Worm (Caenorhabditis elegans) whole organism, L4 larva: ENCODE data around the gene grsp-4.

ENCODE experiments used
- D1046.2 ChIP-seq: fragments of 200-800 bp; sonication (Bioruptor generic); IDR thresholded peaks from 2 replicates; pipeline ENCODE4 v1.3.6; 2022; ENCODE audit warnings: missing genetic modification characterization, missing compliant biosample characterization
- F37D6.2 ChIP-seq: sonication (generic microtip); optimal IDR thresholded peaks from 2 replicates; lab custom pipeline; 2016; ENCODE audit warnings: mild to moderate bottlenecking, missing genetic modification characterization, missing compliant biosample characterization
- F44E2.7 ChIP-seq: fragments of 200-800 bp; sonication (Bioruptor generic); IDR thresholded peaks from 2 replicates; pipeline ENCODE4 v2.1.2; 2022; ENCODE audit warnings: missing genetic modification characterization, missing compliant biosample characterization
- Y105C5A.15 ChIP-seq: fragments of 200-800 bp; sonication (Bioruptor generic); IDR thresholded peaks from 2 replicates; pipeline ENCODE4 v1.3.6; 2022; ENCODE audit warnings: missing genetic modification characterization, missing compliant biosample characterization
- ZK337.2 ChIP-seq: fragments of 200-800 bp; sonication (Bioruptor generic); IDR thresholded peaks from 2 replicates; pipeline ENCODE4 v1.3.6; 2022; ENCODE audit warnings: missing genetic modification reagents, missing genetic modification characterization, missing compliant biosample characterization
- aha-1 ChIP-seq: fragments of 150-350 bp; peaks from one replicate; lab custom pipeline; 2014; ENCODE audit warnings: missing biosample characterization, missing genetic modification characterization
- aly-2 ChIP-seq: sonication (generic microtip); optimal IDR thresholded peaks from 2 replicates; lab custom pipeline; 2018; ENCODE audit warnings: missing biosample characterization, missing genetic modification characterization
- ceh-28 ChIP-seq: fragments of 150-350 bp; optimal IDR thresholded peaks from 2 replicates; lab custom pipeline; 2014; ENCODE audit warnings: missing biosample characterization, missing genetic modification reagents, missing genetic modification characterization
- ceh-62 ChIP-seq: sonication (generic microtip); optimal IDR thresholded peaks from 2 replicates; lab custom pipeline; 2017; ENCODE audit warnings: missing biosample characterization, missing genetic modification characterization
- ceh-82 ChIP-seq: sonication (generic microtip); optimal IDR thresholded peaks from 2 replicates; lab custom pipeline; 2017; ENCODE audit warnings: missing biosample characterization, missing genetic modification characterization
- daf-16 ChIP-seq, 3 experiments: sonication (generic microtip); optimal IDR thresholded peaks; 2 replicates each; lab custom pipeline; 2016 to 2017; ENCODE audit warnings: missing genetic modification characterization in 3 of 3, missing genetic modification reagents in 3 of 3, mild to moderate bottlenecking in 2 of 3, missing compliant biosample characterization in 2 of 3, missing biosample characterization in 1 of 3, moderate library complexity in 1 of 3
- dmd-6 ChIP-seq: fragments of 200-800 bp; sonication (Bioruptor generic); IDR thresholded peaks from 2 replicates; pipeline ENCODE4 v1.3.6; 2022; ENCODE audit warnings: missing genetic modification reagents, missing genetic modification characterization, missing compliant biosample characterization
- dmd-8 ChIP-seq: fragments of 200-800 bp; sonication (Bioruptor generic); IDR thresholded peaks from 2 replicates; pipeline ENCODE4 v1.3.6; 2022; ENCODE audit warnings: missing genetic modification characterization, missing compliant biosample characterization
- dmd-9 ChIP-seq: fragments of 200-800 bp; sonication (Bioruptor generic); IDR thresholded peaks from 2 replicates; pipeline ENCODE4 v1.3.6; 2022; ENCODE audit warnings: missing genetic modification reagents, missing genetic modification characterization, missing compliant biosample characterization
- dpl-1 ChIP-seq: fragments of 150-350 bp; optimal IDR thresholded peaks from 2 replicates; lab custom pipeline; 2014; ENCODE audit warnings: missing biosample characterization, missing genetic modification reagents, missing genetic modification characterization
- duxl-1 ChIP-seq: sonication (generic microtip); optimal IDR thresholded peaks from 2 replicates; lab custom pipeline; 2016; ENCODE audit warnings: mild to moderate bottlenecking, missing genetic modification characterization, moderate library complexity, missing compliant biosample characterization; ENCODE audit not compliant: poor library complexity
- egl-27 ChIP-seq: sonication (generic microtip); optimal IDR thresholded peaks from 3 replicates; lab custom pipeline; 2017; ENCODE audit warnings: missing biosample characterization, missing genetic modification reagents, missing genetic modification characterization
- egl-43 ChIP-seq: fragments of 200-800 bp; sonication (Bioruptor generic); IDR thresholded peaks from 2 replicates; pipeline ENCODE4 v1.3.6; 2022; ENCODE audit warnings: missing genetic modification reagents, missing genetic modification characterization, missing compliant biosample characterization
- fkh-10 ChIP-seq: fragments of 150-350 bp; optimal IDR thresholded peaks from 2 replicates; lab custom pipeline; 2014; ENCODE audit warnings: missing biosample characterization, missing genetic modification reagents, missing genetic modification characterization
- hlh-11 ChIP-seq: fragments of 200-800 bp; sonication (Bioruptor generic); optimal IDR thresholded peaks from 2 replicates; lab custom pipeline; 2018; ENCODE audit warnings: mild to moderate bottlenecking, missing genetic modification characterization, missing compliant biosample characterization
- jun-1 ChIP-seq: fragments of 150-350 bp; optimal IDR thresholded peaks from 2 replicates; lab custom pipeline; 2014; ENCODE audit warnings: missing biosample characterization, missing genetic modification reagents, missing genetic modification characterization
- lin-1 ChIP-seq: fragments of 200-800 bp; sonication (Bioruptor generic); IDR thresholded peaks from 2 replicates; pipeline ENCODE4 v1.3.6; 2022; ENCODE audit warnings: missing genetic modification reagents, missing genetic modification characterization, missing compliant biosample characterization
- lin-15B ChIP-seq: fragments of 150-350 bp; sonication (generic microtip); optimal IDR thresholded peaks from 3 replicates; lab custom pipeline; 2014; ENCODE audit warnings: missing biosample characterization, missing genetic modification characterization
- lin-38 ChIP-seq: fragments of 200-800 bp; sonication (Bioruptor generic); IDR thresholded peaks from 2 replicates; pipeline ENCODE4 v1.3.6; 2022; ENCODE audit warnings: missing genetic modification reagents, missing genetic modification characterization, missing compliant biosample characterization
- lin-39 ChIP-seq: fragments of 150-350 bp; optimal IDR thresholded peaks from 2 replicates; lab custom pipeline; 2014; ENCODE audit warnings: missing biosample characterization, missing genetic modification reagents, missing genetic modification characterization
- lir-3 ChIP-seq: sonication (generic microtip); optimal IDR thresholded peaks from 2 replicates; lab custom pipeline; 2016; ENCODE audit warnings: mild to moderate bottlenecking, missing genetic modification characterization, missing compliant biosample characterization
- lsy-2 ChIP-seq, 2 experiments: fragments of 150-350 bp in 1 of 2; sonication (generic microtip) in 1 of 2; optimal IDR thresholded peaks; 2 replicates each; lab custom pipeline; 2014 to 2017; ENCODE audit warnings: missing biosample characterization in 2 of 2, missing genetic modification characterization in 2 of 2
- madf-9 ChIP-seq: fragments of 200-800 bp; sonication (Bioruptor generic); conservative IDR thresholded peaks from 2 replicates; pipeline ENCODE4 v1.3.6; 2022; ENCODE audit warnings: missing genetic modification reagents, missing genetic modification characterization, missing compliant biosample characterization
- mep-1 ChIP-seq: fragments of 150-350 bp; sonication (generic microtip); optimal IDR thresholded peaks from 3 replicates; lab custom pipeline; 2014; ENCODE audit warnings: missing biosample characterization, missing genetic modification characterization
- mxl-2 ChIP-seq: fragments of 200-800 bp; sonication (Bioruptor generic); conservative IDR thresholded peaks from 2 replicates; pipeline ENCODE4 v1.3.6; 2022; ENCODE audit warnings: missing genetic modification reagents, missing genetic modification characterization, missing compliant biosample characterization
- nhr-10 ChIP-seq: fragments of 150-350 bp; optimal IDR thresholded peaks from 2 replicates; lab custom pipeline; 2014; ENCODE audit warnings: missing biosample characterization, missing genetic modification characterization
- nhr-102 ChIP-seq: sonication (generic microtip); optimal IDR thresholded peaks from 2 replicates; lab custom pipeline; 2016; ENCODE audit warnings: mild to moderate bottlenecking, missing genetic modification characterization, moderate library complexity, missing compliant biosample characterization
- nhr-111 ChIP-seq: fragments of 200-800 bp; sonication (Bioruptor generic); optimal IDR thresholded peaks from 2 replicates; lab custom pipeline; 2018; ENCODE audit warnings: mild to moderate bottlenecking, missing genetic modification characterization, missing compliant biosample characterization
- nhr-76 ChIP-seq: fragments of 150-350 bp; optimal IDR thresholded peaks from 2 replicates; lab custom pipeline; 2014; ENCODE audit warnings: missing biosample characterization, missing genetic modification characterization
- php-3 ChIP-seq: fragments of 200-800 bp; sonication (Bioruptor generic); IDR thresholded peaks from 2 replicates; pipeline ENCODE4 v1.3.6; 2022; ENCODE audit warnings: missing genetic modification reagents, missing genetic modification characterization, missing compliant biosample characterization
- rbr-2 ChIP-seq: sonication (generic microtip); optimal IDR thresholded peaks from 2 replicates; lab custom pipeline; 2016; ENCODE audit warnings: missing genotype, missing genetic modification characterization, missing compliant biosample characterization
- saeg-2 ChIP-seq: fragments of 200-800 bp; sonication (Bioruptor generic); IDR thresholded peaks from 2 replicates; pipeline ENCODE4 v1.3.6; 2022; ENCODE audit warnings: missing genetic modification reagents, missing genetic modification characterization, missing compliant biosample characterization
- skn-1 ChIP-seq: fragments of 150-350 bp; optimal IDR thresholded peaks from 2 replicates; lab custom pipeline; 2014; ENCODE audit warnings: missing biosample characterization, missing genetic modification characterization
- snpc-4 ChIP-seq: fragments of 150-350 bp; optimal IDR thresholded peaks from 2 replicates; lab custom pipeline; 2014; ENCODE audit warnings: missing biosample characterization, missing genetic modification characterization
- tag-97 ChIP-seq: fragments of 200-800 bp; sonication (Bioruptor generic); IDR thresholded peaks from 2 replicates; pipeline ENCODE4 v1.3.6; 2022; ENCODE audit warnings: missing genetic modification characterization, missing compliant biosample characterization
- tra-1 ChIP-seq: fragments of 200-800 bp; sonication (Bioruptor generic); IDR thresholded peaks from 2 replicates; pipeline ENCODE4 v1.3.6; 2022; ENCODE audit warnings: missing genetic modification reagents, missing genetic modification characterization, missing compliant biosample characterization
- vab-7 ChIP-seq: fragments of 200-800 bp; sonication (Bioruptor generic); IDR thresholded peaks from 2 replicates; pipeline ENCODE4 v1.3.6; 2022; ENCODE audit warnings: missing genetic modification reagents, missing genetic modification characterization, missing compliant biosample characterization
- zip-11 ChIP-seq: fragments of 200-800 bp; sonication (Bioruptor generic); IDR thresholded peaks from 2 replicates; pipeline ENCODE4 v1.3.6; 2022; ENCODE audit warnings: missing genetic modification characterization, missing compliant biosample characterization
- ztf-11 ChIP-seq: fragments of 150-350 bp; optimal IDR thresholded peaks from 2 replicates; lab custom pipeline; 2014; ENCODE audit warnings: missing biosample characterization, missing genetic modification characterization
- ztf-7 ChIP-seq: fragments of 150-350 bp; optimal IDR thresholded peaks from 2 replicates; lab custom pipeline; 2014; ENCODE audit warnings: missing biosample characterization, missing genetic modification characterization

Gene grsp-4

DNA sequence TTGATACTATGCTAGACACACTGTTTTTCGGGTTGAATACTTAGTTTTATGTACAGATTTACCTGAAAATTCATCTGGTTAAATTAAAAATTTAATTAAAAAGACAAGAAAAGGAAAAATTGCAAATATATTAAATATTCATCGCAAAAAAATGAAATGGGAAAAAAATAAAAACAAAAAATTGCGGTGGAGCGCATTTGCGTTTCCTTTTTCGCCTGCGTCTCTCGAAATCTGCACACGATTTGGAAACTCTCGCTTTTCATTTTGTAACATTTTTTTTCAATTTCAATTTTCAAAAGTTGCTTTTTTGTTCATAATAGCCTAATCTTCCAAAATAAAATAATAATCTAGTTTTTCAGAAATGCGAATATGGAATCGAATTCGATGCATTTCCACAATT is 37.1 kb upstream of the grsp-4 start, which contains the start of the genes F19F10.11 and C50E3.5 (continued):
- TF ChIP-seq nhr-76 (tag; lab: Kevin White, UChicago) (no peak), lin-38 (GFP tag; lab: Robert Waterston, UW) (peak; percentile 97), lin-15B (no peak), ceh-82 (tag; lab: Kevin White, UChicago) (no peak), aha-1 (no peak), ztf-11 (tag; lab: Kevin White, UChicago) (no peak), mep-1 (peak; percentile 24)

DNA sequence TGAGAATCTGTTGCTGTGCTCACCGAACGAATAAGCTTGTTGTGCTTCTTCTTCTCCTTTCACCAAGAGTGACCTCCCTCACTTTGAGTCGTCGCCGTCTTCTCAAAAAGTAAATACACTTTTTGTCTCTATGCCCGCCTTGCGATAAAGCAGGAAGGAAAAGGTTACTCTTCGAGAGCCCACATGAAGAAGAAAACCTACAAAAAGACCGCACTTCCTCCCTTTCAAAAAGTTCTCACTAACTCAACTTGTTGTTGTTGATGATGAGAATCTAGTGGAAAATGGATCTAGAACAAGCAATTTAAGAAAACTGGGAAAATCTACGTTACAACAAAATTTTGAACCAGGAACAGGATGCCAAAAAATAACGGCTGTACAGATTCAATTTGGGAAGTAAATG is 34.3 kb upstream of the grsp-4 start, which contains the start of gene C50E3.6:
Gene C50E3.6, minus strand, starts transcription at position 101 of the 400 bp plus-strand sequence.
- TF ChIP-seq F44E2.7 (no peak), Y105C5A.15 (GFP tag; lab: Robert Waterston, UW) (no peak), fkh-10 (GFP tag; lab: Kevin White, UChicago) (peak; percentile 15), daf-16 (GFP tag; optimal IDR thresholded peaks at IDR 0.05; lab: Kevin White, UChicago) (no peak), daf-16 (tag; optimal IDR thresholded peaks at IDR 0.05; lab: Kevin White, UChicago) (no peak), saeg-2 (no peak), vab-7 (no peak)

DNA sequence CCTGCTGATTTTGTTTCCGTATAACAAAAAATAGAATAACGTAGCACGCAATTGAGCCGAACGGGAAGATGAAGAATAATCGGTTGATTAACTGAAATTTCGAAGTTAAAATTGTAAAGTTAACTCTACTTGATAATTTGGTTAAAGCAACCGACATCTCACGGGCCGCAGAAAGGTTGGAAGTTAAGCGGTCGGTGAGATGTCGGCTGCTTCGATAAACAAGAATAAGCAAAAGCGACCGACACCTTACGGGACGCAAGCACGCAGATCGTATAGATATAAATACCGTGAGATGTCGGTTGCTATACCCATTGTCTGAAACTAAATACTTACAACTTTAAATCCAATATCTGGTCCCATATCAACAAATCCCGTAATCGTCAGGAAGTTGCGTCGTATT is 29.6 kb upstream of the grsp-4 start:
- TF ChIP-seq duxl-1 (tag; lab: Kevin White, UChicago) (no peak), Y105C5A.15 (GFP tag; lab: Robert Waterston, UW) (no peak), skn-1 (tag; lab: Kevin White, UChicago) (no peak), dmd-8 (GFP tag; lab: Robert Waterston, UW) (no peak), mxl-2 (GFP tag; lab: Robert Waterston, UW) (no peak), rbr-2 (no peak), nhr-10 (tag; lab: Kevin White, UChicago) (no peak)

DNA sequence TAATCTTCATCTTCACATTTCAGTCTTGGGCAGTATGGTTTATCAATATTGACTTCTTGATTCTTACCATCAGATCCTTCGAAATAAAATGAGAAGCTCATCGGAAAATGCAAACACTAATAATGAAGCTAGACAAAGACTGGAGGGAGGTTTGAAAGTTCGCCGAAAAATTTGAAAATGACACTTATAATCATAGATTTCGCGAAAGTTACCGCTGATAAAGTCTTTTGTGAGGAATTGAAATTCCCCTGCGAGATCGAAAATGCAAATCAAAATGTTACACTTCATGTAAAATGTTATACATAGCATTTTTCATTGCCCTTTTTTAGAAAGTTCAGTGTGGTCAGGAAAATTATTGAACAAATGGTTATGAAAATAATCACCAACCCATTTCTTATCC is 26.5 kb upstream of the grsp-4 start, which contains the start of gene C50E3.7:
Gene C50E3.7, minus strand, starts transcription at position 101 of the 400 bp plus-strand sequence.
- TF ChIP-seq egl-43 (GFP tag; lab: Robert Waterston, UW), result no peak
- no peak for TF ChIP-seq dmd-6 (GFP tag; lab: Robert Waterston, UW)
- no peak for TF ChIP-seq lin-38 (GFP tag; lab: Robert Waterston, UW)
- no peak for TF ChIP-seq php-3 (GFP tag; lab: Robert Waterston, UW)
- TF ChIP-seq dmd-8 (GFP tag; lab: Robert Waterston, UW), result no peak
- TF ChIP-seq egl-27 (tag; lab: Kevin White, UChicago), result no peak
- TF ChIP-seq lir-3 (tag; lab: Kevin White, UChicago), result no peak
- no peak for TF ChIP-seq nhr-111
- TF ChIP-seq lin-1 (GFP tag; lab: Robert Waterston, UW), result no peak
- TF ChIP-seq dpl-1 (GFP tag; lab: Kevin White, UChicago), result no peak
- no peak for TF ChIP-seq dmd-9 (GFP tag; lab: Robert Waterston, UW)
- TF ChIP-seq snpc-4 (tag; lab: Kevin White, UChicago), result no peak
- no peak for TF ChIP-seq madf-9
- TF ChIP-seq fkh-10 (GFP tag; lab: Kevin White, UChicago), result no peak
- no peak for TF ChIP-seq lin-39 (tag; lab: Kevin White, UChicago)
- TF ChIP-seq ZK337.2 (GFP tag; lab: Robert Waterston, UW), result no peak
- no peak for TF ChIP-seq ceh-82 (tag; lab: Kevin White, UChicago)

DNA sequence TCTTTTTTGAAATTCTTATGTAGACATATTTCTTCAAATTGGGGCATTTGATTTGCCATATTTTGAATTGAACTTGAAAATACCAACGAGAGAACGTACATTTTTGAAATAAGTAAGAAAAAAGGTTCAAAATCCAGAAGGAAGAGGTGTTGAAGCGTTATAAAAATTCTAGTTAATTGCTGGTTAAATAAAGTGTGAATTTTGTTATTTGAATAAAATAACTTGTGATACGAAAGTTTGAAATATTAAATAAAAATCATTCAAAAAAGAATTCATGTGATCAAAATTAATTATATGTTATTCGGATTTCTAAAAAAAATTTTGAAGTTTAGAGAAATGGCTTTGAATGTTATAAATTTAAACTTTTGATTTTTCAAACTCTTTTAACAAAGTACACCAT is 24.6 kb upstream of the grsp-4 start, which contains the start of gene C50E3.9:
Gene C50E3.9, minus strand, starts transcription at position 101 of the 400 bp plus-strand sequence.
- TF ChIP-seq aly-2, result no peak
- no peak for TF ChIP-seq tra-1 (GFP tag; lab: Robert Waterston, UW)
- no peak for TF ChIP-seq ceh-28
- TF ChIP-seq hlh-11, result no peak
- TF ChIP-seq lin-1 (GFP tag; lab: Robert Waterston, UW), result no peak
- TF ChIP-seq ceh-62, result no peak
- no peak for TF ChIP-seq lir-3 (tag; lab: Kevin White, UChicago)
- TF ChIP-seq jun-1 (tag; lab: Kevin White, UChicago), result no peak
- TF ChIP-seq D1046.2, result no peak
- TF ChIP-seq zip-11, result no peak
- no peak for TF ChIP-seq lsy-2 (tag; optimal IDR thresholded peaks at IDR 0.05; lab: Kevin White, UChicago)
- TF ChIP-seq tag-97 (GFP tag; lab: Robert Waterston, UW), result no peak
- TF ChIP-seq nhr-102 (tag; lab: Kevin White, UChicago), result no peak
- TF ChIP-seq F37D6.2 (tag; lab: Kevin White, UChicago), result no peak
- no peak for TF ChIP-seq ztf-7
- TF ChIP-seq ceh-82 (tag; lab: Kevin White, UChicago), result no peak
- TF ChIP-seq, all 104 proteins: peak for 0
